Worm (Caenorhabditis elegans) whole organism, early embryonic: ENCODE data around the gene rbc-1.

Source experiments
- B0310.2 ChIP-seq: sonication (generic microtip); optimal IDR thresholded peaks from 2 replicates; lab custom pipeline; 2016; ENCODE audit warnings: mild to moderate bottlenecking, missing genetic modification characterization, missing compliant biosample characterization
- F13C5.2 ChIP-seq: sonication (generic microtip); optimal IDR thresholded peaks from 2 replicates; lab custom pipeline; 2017; ENCODE audit warnings: mild to moderate bottlenecking, missing genetic modification characterization, inconsistent platforms, missing compliant biosample characterization
- aly-1 ChIP-seq: sonication (generic microtip); optimal IDR thresholded peaks from 2 replicates; lab custom pipeline; 2016; ENCODE audit warnings: missing genetic modification characterization, missing compliant biosample characterization
- ama-1 ChIP-seq: fragments of 150-350 bp; optimal IDR thresholded peaks from 2 replicates; lab custom pipeline; 2014
- ceh-13 ChIP-seq: fragments of 200-800 bp; sonication (Bioruptor generic); optimal IDR thresholded peaks from 2 replicates; lab custom pipeline; 2018; ENCODE audit warnings: mild to moderate bottlenecking, missing genetic modification characterization, missing compliant biosample characterization
- ceh-36 ChIP-seq: sonication (generic microtip); optimal IDR thresholded peaks from 2 replicates; lab custom pipeline; 2016; ENCODE audit warnings: missing genetic modification characterization, inconsistent platforms, missing compliant biosample characterization
- ets-7 ChIP-seq: sonication (generic microtip); optimal IDR thresholded peaks from 2 replicates; lab custom pipeline; 2016; ENCODE audit warnings: missing genotype, missing genetic modification characterization, missing compliant biosample characterization
- flt-1 ChIP-seq: fragments of 200-800 bp; sonication (Bioruptor generic); IDR thresholded peaks from 2 replicates; pipeline ENCODE4 v1.3.6; 2022; ENCODE audit warnings: missing genetic modification characterization, missing compliant biosample characterization
- hmbx-1 ChIP-seq: sonication (generic microtip); optimal IDR thresholded peaks from 2 replicates; lab custom pipeline; 2016; ENCODE audit warnings: mild to moderate bottlenecking, missing genetic modification characterization, missing compliant biosample characterization
- hmg-4 ChIP-seq: fragments of 200-800 bp; sonication (Bioruptor generic); optimal IDR thresholded peaks from 2 replicates; lab custom pipeline; 2018; ENCODE audit warnings: mild to moderate bottlenecking, missing genetic modification characterization, missing compliant biosample characterization
- hnd-1 ChIP-seq: sonication (generic microtip); optimal IDR thresholded peaks from 2 replicates; lab custom pipeline; 2016; ENCODE audit warnings: missing genetic modification characterization, missing compliant biosample characterization
- pes-1 ChIP-seq: fragments of 200-800 bp; sonication (Bioruptor generic); IDR thresholded peaks from 2 replicates; pipeline ENCODE4 v1.3.6; 2022; ENCODE audit warnings: missing genetic modification reagents, missing genetic modification characterization, missing compliant biosample characterization
- scrt-1 ChIP-seq: fragments of 200-800 bp; sonication (Bioruptor generic); IDR thresholded peaks from 2 replicates; pipeline ENCODE4 v1.3.6; 2022; ENCODE audit warnings: missing genetic modification characterization, missing compliant biosample characterization
- sea-1 ChIP-seq: fragments of 200-800 bp; sonication (Bioruptor generic); conservative IDR thresholded peaks from 2 replicates; pipeline ENCODE4 v1.3.6; 2022; ENCODE audit warnings: missing genetic modification characterization, missing compliant biosample characterization
- tbx-11 ChIP-seq: fragments of 200-800 bp; sonication (Bioruptor generic); IDR thresholded peaks from 2 replicates; pipeline ENCODE4 v1.3.6; 2022; ENCODE audit warnings: missing genetic modification characterization, missing compliant biosample characterization
- tbx-37 ChIP-seq: fragments of 200-800 bp; sonication (Bioruptor generic); conservative IDR thresholded peaks from 2 replicates; pipeline ENCODE4 v1.3.6; 2022; ENCODE audit warnings: missing genetic modification reagents, missing genetic modification characterization, missing compliant biosample characterization
- tra-4 ChIP-seq: sonication (generic microtip); optimal IDR thresholded peaks from 2 replicates; lab custom pipeline; 2017; ENCODE audit warnings: missing genetic modification characterization, missing compliant biosample characterization

rbc-1 gene

DNA sequence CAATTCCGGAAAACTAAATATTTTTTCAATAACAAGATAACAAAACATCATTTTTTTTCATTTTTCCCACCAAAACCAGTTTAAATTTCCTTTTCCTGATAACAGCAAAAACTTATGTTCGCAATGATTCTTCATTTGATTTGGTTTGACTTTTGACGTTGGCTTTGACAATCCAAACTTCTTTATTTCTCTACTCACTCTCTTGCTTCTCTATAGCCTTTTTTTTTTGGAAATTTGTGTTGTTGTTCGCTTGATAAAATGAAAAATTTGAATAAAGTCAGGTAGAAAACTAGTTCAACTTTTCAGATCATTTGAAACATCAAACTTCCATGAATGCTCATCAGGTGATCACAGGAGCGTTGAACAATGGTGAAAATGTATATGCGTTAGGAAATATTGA is at the start of gene rbc-1:
Gene rbc-1, plus strand, starts transcription at position 301 of the 400 bp plus-strand sequence.
- TF ChIP-seq hmbx-1 (tag; lab: Kevin White, UChicago), result no peak
- TF ChIP-seq hnd-1 (tag; lab: Kevin White, UChicago), result no peak
- no peak for TF ChIP-seq sea-1 (GFP tag; lab: Robert Waterston, UW)
- no peak for TF ChIP-seq hmg-4
- TF ChIP-seq ceh-36 (tag; lab: Kevin White, UChicago), result no peak
- TF ChIP-seq ama-1 (lab: Kevin White, UChicago), result no peak
- no peak for TF ChIP-seq ceh-13 (GFP tag; lab: Kevin White, UChicago)
- no peak for TF ChIP-seq ets-7 (tag; lab: Kevin White, UChicago)
- TF ChIP-seq pes-1 (GFP tag; lab: Robert Waterston, UW), result no peak
- TF ChIP-seq aly-1 (tag; lab: Kevin White, UChicago), result no peak

- peak; percentile 12 for TF ChIP-seq F13C5.2 (tag; lab: Kevin White, UChicago)
- TF ChIP-seq ama-1 (lab: Kevin White, UChicago), result no peak
- TF ChIP-seq sea-1 (GFP tag; lab: Robert Waterston, UW), result no peak
- no peak for TF ChIP-seq B0310.2
Measured at ce11 chrX:14561416-14561973, 49.7 kb upstream of the rbc-1 start.

- no peak for TF ChIP-seq pes-1 (GFP tag; lab: Robert Waterston, UW)
- no peak for TF ChIP-seq sea-1 (GFP tag; lab: Robert Waterston, UW)
- TF ChIP-seq B0310.2, result no peak
- TF ChIP-seq ceh-36 (tag; lab: Kevin White, UChicago), result no peak
- TF ChIP-seq tbx-37, result no peak
- no peak for TF ChIP-seq flt-1
- TF ChIP-seq scrt-1 (GFP tag; lab: Robert Waterston, UW), result no peak
- TF ChIP-seq ceh-13 (GFP tag; lab: Kevin White, UChicago), result no peak
- no peak for TF ChIP-seq hmbx-1 (tag; lab: Kevin White, UChicago)
- no peak for TF ChIP-seq hmg-4
- no peak for TF ChIP-seq hnd-1 (tag; lab: Kevin White, UChicago)
Measured at ce11 chrX:14562286-14563086, 48.7 kb upstream of the rbc-1 start.

ce11 chrX:14563818-14564217 is 47.4 kb upstream of the rbc-1 start:
- no peak for TF ChIP-seq hmg-4
- TF ChIP-seq scrt-1 (GFP tag; lab: Robert Waterston, UW), result no peak
- TF ChIP-seq pes-1 (GFP tag; lab: Robert Waterston, UW), result no peak
- TF ChIP-seq ama-1 (lab: Kevin White, UChicago), result no peak
- no peak for TF ChIP-seq B0310.2
- no peak for TF ChIP-seq hmbx-1 (tag; lab: Kevin White, UChicago)
- no peak for TF ChIP-seq ceh-13 (GFP tag; lab: Kevin White, UChicago)
- no peak for TF ChIP-seq ets-7 (tag; lab: Kevin White, UChicago)
- no peak for TF ChIP-seq tbx-11

- TF ChIP-seq tra-4 (tag; lab: Kevin White, UChicago) (no peak), scrt-1 (GFP tag; lab: Robert Waterston, UW) (no peak), pes-1 (GFP tag; lab: Robert Waterston, UW) (no peak), B0310.2 (no peak), F13C5.2 (tag; lab: Kevin White, UChicago) (no peak), ceh-13 (GFP tag; lab: Kevin White, UChicago) (no peak), hmg-4 (no peak), ceh-36 (tag; lab: Kevin White, UChicago) (no peak)
Measured at ce11 chrX:14565245-14565644, 45.9 kb upstream of the rbc-1 start.

ce11 chrX:14566047-14566446 is 45.1 kb upstream of the rbc-1 start:
- no peak for TF ChIP-seq ceh-13 (GFP tag; lab: Kevin White, UChicago)
- TF ChIP-seq scrt-1 (GFP tag; lab: Robert Waterston, UW), result no peak

ce11 chrX:14568258-14568763 is 42.9 kb upstream of the rbc-1 start:
- TF ChIP-seq pes-1 (GFP tag; lab: Robert Waterston, UW) (no peak), hmbx-1 (tag; lab: Kevin White, UChicago) (no peak), sea-1 (GFP tag; lab: Robert Waterston, UW) (no peak), tbx-11 (no peak), hnd-1 (tag; lab: Kevin White, UChicago) (no peak), tbx-37 (no peak), ama-1 (lab: Kevin White, UChicago) (no peak), tra-4 (tag; lab: Kevin White, UChicago) (no peak), hmg-4 (no peak), scrt-1 (GFP tag; lab: Robert Waterston, UW) (no peak), aly-1 (tag; lab: Kevin White, UChicago) (no peak)

- TF ChIP-seq ama-1 (lab: Kevin White, UChicago) (no peak), aly-1 (tag; lab: Kevin White, UChicago) (no peak), flt-1 (no peak), ceh-36 (tag; lab: Kevin White, UChicago) (no peak), ets-7 (tag; lab: Kevin White, UChicago) (no peak)
Measured at ce11 chrX:14571277-14571676, 39.9 kb upstream of the rbc-1 start.
